Worm (Caenorhabditis elegans): ENCODE data around the gene K08B12.3.

K08B12.3 gene

ce11 chrV:6224494-6224959 lies 10.4 kb upstream of the K08B12.3 start (continued):
- TF ChIP-seq mxl-3 (GFP tag; optimal IDR thresholded peaks at IDR 0.05) (peak; percentile 60), saeg-2 (GFP tag; IDR thresholded peaks at IDR 0.05) (peak; percentile 82), zfp-3 (GFP tag; conservative IDR thresholded peaks at IDR 0.05) (peak; percentile 88), nhr-42 (GFP tag; IDR thresholded peaks at IDR 0.05) (0 out of 2 replicates have a peak, but pooled peaks have one; percentile 68), ztf-11 (tag; optimal IDR thresholded peaks at IDR 0.05) (no peak), skn-1 (tag; optimal IDR thresholded peaks at IDR 0.05) (peak; percentile 60), spr-1 (tag; optimal IDR thresholded peaks at IDR 0.05) (peak; percentile 73), zag-1 (tag; optimal IDR thresholded peaks at IDR 0.05) (peak; percentile 20), unc-39 (tag; optimal IDR thresholded peaks at IDR 0.05) (peak; percentile 44), ceh-44 (GFP tag; IDR thresholded peaks at IDR 0.05) (0 out of 2 replicates have a peak, but pooled peaks have one; percentile 36), ceh-20 (GFP tag; IDR thresholded peaks at IDR 0.05) (peak; percentile 95; the same call in 1 of the 2 replicates), zfp-2 (tag; optimal IDR thresholded peaks at IDR 0.05) (peak; percentile 32), daf-12 (tag; optimal IDR thresholded peaks at IDR 0.05) (no peak), hif-1 (tag; optimal IDR thresholded peaks at IDR 0.05) (peak; percentile 74 to 90), nhr-77 (tag; optimal IDR thresholded peaks at IDR 0.05) (peak; percentile 96), attf-4 (tag; optimal IDR thresholded peaks at IDR 0.05) (no peak), arid-1 (GFP tag; conservative IDR thresholded peaks at IDR 0.05) (peak; percentile 66), tag-97 (GFP tag; IDR thresholded peaks at IDR 0.05) (no peak), php-3 (GFP tag; IDR thresholded peaks at IDR 0.05) (no peak; the same call in 1 of the 2 replicates), ZK337.2 (GFP tag; IDR thresholded peaks at IDR 0.05) (no peak), lin-1 (GFP tag; IDR thresholded peaks at IDR 0.05) (no peak), sdz-12 (GFP tag; optimal IDR thresholded peaks at IDR 0.05) (no peak), madf-9 (GFP tag; conservative IDR thresholded peaks at IDR 0.05) (peak; percentile 45), nhr-10 (tag; optimal IDR thresholded peaks at IDR 0.05) (peak; percentile 95), ceh-28 (tag; optimal IDR thresholded peaks at IDR 0.05) (peak; percentile 46), lin-15B (tag; optimal IDR thresholded peaks at IDR 0.05) (peak; percentile 23), dmd-8 (GFP tag; IDR thresholded peaks at IDR 0.05) (peak; percentile 74; the same call in 1 of the 2 replicates), lin-29 (GFP tag; IDR thresholded peaks at IDR 0.05) (peak; percentile 75), snpc-4 (tag; optimal IDR thresholded peaks at IDR 0.05) (no peak), gei-8 (GFP tag; optimal IDR thresholded peaks at IDR 0.05) (peak; percentile 50), unc-130 (GFP tag; optimal IDR thresholded peaks at IDR 0.05) (peak; percentile 37), spr-3 (GFP tag; optimal IDR thresholded peaks at IDR 0.05) (no peak), aha-1 (tag) (peak; percentile 36), fos-1 (tag; optimal IDR thresholded peaks at IDR 0.05) (no peak), mes-2 (tag; optimal IDR thresholded peaks at IDR 0.05; ENCODE audit: poor library complexity, severe bottlenecking) (peak; percentile 92), nhr-6 (tag; optimal IDR thresholded peaks at IDR 0.05) (peak; percentile 83), nhr-76 (tag; optimal IDR thresholded peaks at IDR 0.05) (peak; percentile 21), ces-1 (GFP tag; optimal IDR thresholded peaks at IDR 0.05) (peak; percentile 79), dmd-6 (GFP tag; IDR thresholded peaks at IDR 0.05) (peak; percentile 98), lin-13 (GFP tag; optimal IDR thresholded peaks at IDR 0.05) (peak; percentile 72), dve-1 (tag; optimal IDR thresholded peaks at IDR 0.05; ENCODE audit: insufficient read depth) (peak; percentile 98), ama-1 (optimal IDR thresholded peaks at IDR 0.05) (peak; percentile 97), set-16 (GFP tag; IDR thresholded peaks at IDR 0.05) (peak; percentile 75; the same call in 1 of the 2 replicates), nhr-102 (tag; optimal IDR thresholded peaks at IDR 0.05) (peak; percentile 92), jun-1 (tag; optimal IDR thresholded peaks at IDR 0.05) (peak; percentile 85), lin-39 (tag; optimal IDR thresholded peaks at IDR 0.05) (no peak), snpc-1.2 (GFP tag; IDR thresholded peaks at IDR 0.05) (no peak), pha-4 (GFP tag; IDR thresholded peaks at IDR 0.05) (peak; percentile 88), pha-4 (tag; optimal IDR thresholded peaks at IDR 0.05) (peak; percentile 61), T26A8.4 (GFP tag; IDR thresholded peaks at IDR 0.05) (peak; percentile 86), ztf-7 (tag; optimal IDR thresholded peaks at IDR 0.05) (peak; percentile 75), egl-27 (tag; optimal IDR thresholded peaks at IDR 0.05) (peak; percentile 43)
